Worm (Caenorhabditis elegans) whole organism, L4/young adult: ENCODE data around the gene hot-1.

Source experiments
- W03F9.2 ChIP-seq: fragments of 150-350 bp; optimal IDR thresholded peaks from 2 replicates; lab custom pipeline; 2014; ENCODE audit warnings: missing biosample characterization, missing genetic modification characterization
- dao-5 ChIP-seq: sonication (generic microtip); optimal IDR thresholded peaks from 2 replicates; lab custom pipeline; 2016; ENCODE audit warnings: missing genotype, missing genetic modification characterization, moderate library complexity, missing compliant biosample characterization
- him-1 ChIP-seq: sonication (generic microtip); optimal IDR thresholded peaks from 2 replicates; lab custom pipeline; 2016; ENCODE audit warnings: missing genotype, missing genetic modification reagents, missing genetic modification characterization, missing compliant biosample characterization

hot-1 gene

DNA sequence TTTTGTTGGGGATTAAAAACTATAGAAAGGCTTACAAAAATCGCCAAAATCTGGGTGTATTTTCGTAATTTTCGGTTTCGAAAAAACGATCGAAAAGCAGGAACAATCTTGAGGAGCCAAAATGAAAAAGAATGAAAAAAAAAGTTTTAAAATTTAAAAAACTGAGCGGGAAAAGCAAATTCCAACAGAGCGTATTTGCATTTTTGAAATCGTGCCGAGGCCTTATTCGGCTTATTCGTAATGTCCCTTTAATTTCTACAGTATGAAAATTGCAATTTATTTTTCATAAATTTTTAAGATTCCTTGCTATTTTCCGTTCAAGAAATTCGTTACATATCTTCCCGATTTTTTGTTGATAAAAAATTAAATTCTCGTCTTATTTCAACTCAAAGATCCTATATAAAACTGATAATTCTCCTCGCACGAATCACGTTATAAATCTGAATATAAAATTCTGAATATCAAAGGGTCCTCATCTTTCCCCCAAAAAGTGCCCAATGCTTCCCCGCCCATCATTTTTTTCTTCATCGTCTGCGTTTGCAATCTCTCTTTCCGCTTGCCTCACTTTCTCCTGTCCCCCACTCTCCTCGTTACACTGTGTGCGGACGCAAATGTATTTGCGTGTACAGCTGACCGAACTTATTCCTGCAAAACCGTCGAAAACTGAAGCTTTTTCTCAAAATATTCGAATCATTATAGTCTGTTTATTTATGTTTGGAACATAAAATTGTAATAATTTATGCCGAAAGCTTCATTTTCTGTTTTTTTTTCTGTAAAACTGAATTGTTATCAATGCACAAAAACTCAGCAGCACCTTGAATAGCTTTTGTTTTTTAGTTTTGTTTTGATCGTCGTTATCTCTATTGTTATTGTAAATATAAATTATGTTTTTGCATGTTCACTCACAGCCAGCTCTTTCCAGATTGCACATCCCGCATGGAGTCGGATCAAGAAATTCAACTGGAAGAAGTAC, 25.2 kb downstream of the hot-1 start, which contains the start of the genes rfc-1 and pmp-3:
Gene rfc-1 (minus strand): TSS at position 163 of the 973 bp plus-strand sequence.
Gene pmp-3 (plus strand): TSS at position 923 of the 973 bp plus-strand sequence.
- no peak for TF ChIP-seq dao-5 (tag; lab: Kevin White, UChicago)
- TF ChIP-seq W03F9.2 (tag; lab: Kevin White, UChicago) = peak; percentile 62
- no peak for TF ChIP-seq him-1 (tag; lab: Kevin White, UChicago)

ce11 chrV:14648825-14649224, 27.9 kb downstream of the hot-1 start:
- no peak for TF ChIP-seq W03F9.2 (tag; lab: Kevin White, UChicago)

ce11 chrV:14649929-14650328, 29.0 kb downstream of the hot-1 start:
- TF ChIP-seq dao-5 (tag; lab: Kevin White, UChicago) = no peak
- no peak for TF ChIP-seq W03F9.2 (tag; lab: Kevin White, UChicago)
- peak; percentile 9 for TF ChIP-seq him-1 (tag; lab: Kevin White, UChicago)

DNA sequence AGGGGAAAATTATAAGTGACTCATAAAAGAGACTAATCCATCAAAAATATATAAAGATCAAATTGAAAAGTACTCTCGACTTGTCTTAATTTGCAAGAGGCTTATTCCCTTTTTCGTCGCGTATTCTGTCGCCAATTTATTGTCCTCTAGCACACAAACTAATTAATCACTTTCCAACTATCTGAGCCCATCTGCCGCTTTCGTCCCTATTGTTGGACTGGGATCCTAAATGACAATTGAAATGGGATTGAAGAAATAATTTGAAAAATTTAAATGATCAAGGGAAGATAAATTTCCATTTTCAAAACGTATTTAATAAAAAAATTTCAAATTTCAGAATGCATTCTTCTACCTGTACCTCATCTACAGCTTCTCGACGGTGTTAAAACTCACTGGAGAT, 29.7 kb downstream of the hot-1 start:
- TF ChIP-seq him-1 (tag; lab: Kevin White, UChicago) (no peak), W03F9.2 (tag; lab: Kevin White, UChicago) (no peak), dao-5 (tag; lab: Kevin White, UChicago) (no peak)

ce11 chrV:14655689-14656088, 34.8 kb downstream of the hot-1 start:
- TF ChIP-seq W03F9.2 (tag; lab: Kevin White, UChicago) (no peak), him-1 (tag; lab: Kevin White, UChicago) (no peak), dao-5 (tag; lab: Kevin White, UChicago) (no peak)

DNA sequence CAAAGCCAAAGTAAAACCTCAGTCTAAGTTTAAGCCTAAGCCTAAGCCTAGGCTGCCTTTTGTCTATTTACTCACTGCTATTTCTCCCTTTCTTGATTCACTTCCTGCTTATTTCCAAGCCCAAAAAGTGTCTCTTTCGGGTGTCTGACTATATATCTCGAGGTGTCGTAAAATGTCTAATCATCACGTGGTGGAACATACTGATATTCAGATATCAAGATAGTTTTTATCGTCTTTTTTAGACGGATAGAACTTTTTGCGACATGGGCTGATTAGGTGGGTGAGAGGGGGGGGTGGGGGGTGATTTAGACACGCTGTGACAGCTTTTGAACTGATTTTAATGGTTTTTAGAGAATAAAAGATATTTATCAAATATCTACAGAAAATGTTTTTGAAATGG, 36.0 kb downstream of the hot-1 start:
- TF ChIP-seq W03F9.2 (tag; lab: Kevin White, UChicago) = no peak
- TF ChIP-seq him-1 (tag; lab: Kevin White, UChicago) = no peak

ce11 chrV:14658131-14658530, 37.2 kb downstream of the hot-1 start, which contains the start of gene slc-25A29:
TSS of gene slc-25A29 (minus strand) at chrV:14658175.
- TF ChIP-seq dao-5 (tag; lab: Kevin White, UChicago) (no peak), W03F9.2 (tag; lab: Kevin White, UChicago) (no peak), him-1 (tag; lab: Kevin White, UChicago) (no peak)

ce11 chrV:14659595-14659994, 38.7 kb downstream of the hot-1 start:
- TF ChIP-seq dao-5 (tag; lab: Kevin White, UChicago) (no peak), him-1 (tag; lab: Kevin White, UChicago) (no peak), W03F9.2 (tag; lab: Kevin White, UChicago) (no peak)

DNA sequence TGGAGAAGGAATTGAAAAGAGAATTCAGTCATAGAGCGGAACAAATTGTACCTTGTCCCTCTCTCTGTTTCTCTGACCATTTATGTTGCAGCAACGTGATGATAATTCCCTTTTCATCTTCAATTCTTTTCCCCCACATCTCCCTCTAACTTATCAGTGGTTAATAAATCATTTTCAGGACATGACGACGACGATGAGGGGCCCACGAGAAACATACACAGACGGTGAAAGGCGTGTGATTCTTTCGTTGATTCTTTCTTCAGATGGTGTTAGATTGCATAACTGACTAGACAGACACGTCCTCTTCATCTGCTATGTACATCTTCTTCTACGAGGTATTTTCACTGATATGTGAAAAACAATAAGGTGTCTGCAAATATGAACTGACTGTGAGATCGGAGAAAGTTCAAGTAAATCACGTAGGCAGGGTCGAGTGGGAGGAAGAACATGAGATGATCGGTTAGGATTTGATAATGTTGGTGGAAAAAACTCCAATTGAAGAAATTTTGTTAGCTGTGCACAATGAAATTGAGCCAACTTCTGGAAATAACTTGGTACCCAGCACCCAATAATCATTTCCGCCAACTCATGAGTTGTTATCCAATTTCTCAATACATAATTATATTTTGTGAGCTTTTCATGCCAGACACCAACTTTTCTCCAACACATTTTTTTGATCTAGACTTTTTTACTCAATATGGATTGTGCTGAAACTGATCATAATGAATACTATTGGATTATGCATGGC, 39.8 kb downstream of the hot-1 start, which contains the start of gene srh-17:
Gene srh-17 (plus strand): TSS at position 698 of the 748 bp plus-strand sequence.
- TF ChIP-seq him-1 (tag; lab: Kevin White, UChicago) (no peak), W03F9.2 (tag; lab: Kevin White, UChicago) (no peak), dao-5 (tag; lab: Kevin White, UChicago) (no peak)

DNA sequence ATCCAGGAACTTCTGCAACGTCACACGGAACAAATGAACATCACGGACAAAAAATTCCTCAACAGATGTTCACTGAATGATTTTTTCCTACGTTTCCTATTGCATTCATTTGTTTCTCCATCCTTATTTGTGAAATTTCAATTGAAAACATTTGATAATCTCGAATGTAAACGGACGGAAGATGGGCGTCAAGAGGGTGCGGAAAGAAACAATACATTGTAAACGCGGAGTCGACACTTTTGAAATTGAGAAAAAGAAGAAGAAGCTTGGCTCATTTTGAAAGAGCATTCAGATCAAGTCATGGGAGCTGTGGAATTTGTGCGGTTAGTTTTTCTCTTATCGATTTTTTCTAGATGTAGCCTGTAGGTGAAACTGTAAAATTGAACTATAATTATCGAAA, 42.1 kb downstream of the hot-1 start, which contains the start of gene C47E8.9:
Gene C47E8.9 (plus strand): TSS at position 301 of the 400 bp plus-strand sequence.
- TF ChIP-seq W03F9.2 (tag; lab: Kevin White, UChicago) (no peak), dao-5 (tag; lab: Kevin White, UChicago) (no peak), him-1 (tag; lab: Kevin White, UChicago) (no peak)

ce11 chrV:14665728-14666127, 44.8 kb downstream of the hot-1 start, which contains the start of gene C47E8.1:
TSS of gene C47E8.1 (plus strand) at chrV:14666028.
- TF ChIP-seq dao-5 (tag; lab: Kevin White, UChicago) = no peak
- TF ChIP-seq him-1 (tag; lab: Kevin White, UChicago) = no peak
- no peak for TF ChIP-seq W03F9.2 (tag; lab: Kevin White, UChicago)

DNA sequence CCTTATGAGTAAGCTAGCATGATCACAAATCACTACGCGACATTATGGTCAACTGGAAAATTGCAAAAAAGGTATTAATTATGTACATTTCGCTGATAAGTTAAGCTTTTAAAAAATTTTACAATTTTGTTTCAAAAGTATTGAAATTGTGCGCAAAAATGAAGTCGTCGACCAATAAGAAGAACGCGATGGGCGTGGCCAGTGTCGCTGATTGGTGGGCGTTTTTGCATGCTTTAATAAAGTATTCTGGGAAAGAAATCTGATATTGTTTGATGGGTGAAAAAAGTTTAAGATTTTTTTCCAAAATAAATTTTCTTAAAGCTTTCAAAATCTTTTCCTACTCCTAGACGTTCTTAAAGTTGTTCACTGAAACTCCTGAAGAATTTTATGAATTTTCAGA, 57.4 kb downstream of the hot-1 start:
- no peak for TF ChIP-seq dao-5 (tag; lab: Kevin White, UChicago)
- no peak for TF ChIP-seq W03F9.2 (tag; lab: Kevin White, UChicago)
